Fruit fly (Drosophila melanogaster): ENCODE measurements around the gene Las.
A peak's percentile ranks its signal among the peaks of the same experiment; 100 is the strongest.

The Las gene

dm6 chr3L:20444815-20445519 lies 12.8 kb upstream of the Las start (continued):
- no peak for TF ChIP-seq Atf-2 (GFP tag; optimal IDR thresholded peaks at IDR 0.05)
- TF ChIP-seq Deaf1 (tag; optimal IDR thresholded peaks at IDR 0.05): peak; percentile 63
- peak; percentile 77 for TF ChIP-seq Hr3 (GFP tag; optimal IDR thresholded peaks at IDR 0.05)
- TF ChIP-seq CG17361 (GFP tag; IDR thresholded peaks at IDR 0.05): peak; percentile 92
- TF ChIP-seq Usf (GFP tag; optimal IDR thresholded peaks at IDR 0.05): peak; percentile 54
- TF ChIP-seq fd64A (GFP tag; optimal IDR thresholded peaks at IDR 0.05): peak; percentile 68
- TF ChIP-seq org-1 (GFP tag; optimal IDR thresholded peaks at IDR 0.05): peak; percentile 74
- TF ChIP-seq stc (GFP tag; IDR thresholded peaks at IDR 0.05): peak; percentile 91
- peak; percentile 89 for TF ChIP-seq sisA (GFP tag; IDR thresholded peaks at IDR 0.05)
- TF ChIP-seq CG6765 (GFP tag; optimal IDR thresholded peaks at IDR 0.05): peak; percentile 65
- peak; percentile 79 for TF ChIP-seq CG12104 (GFP tag; optimal IDR thresholded peaks at IDR 0.05)
- TF ChIP-seq CG13624 (GFP tag; optimal IDR thresholded peaks at IDR 0.05): peak; percentile 16
- no peak for TF ChIP-seq chinmo (GFP tag; IDR thresholded peaks at IDR 0.05; ENCODE audit: partially characterized antibody)
- TF ChIP-seq CrebB (tag; optimal IDR thresholded peaks at IDR 0.05): peak; percentile 69
- no peak for TF ChIP-seq her (GFP tag; optimal IDR thresholded peaks at IDR 0.05)
- TF ChIP-seq nerfin-1 (tag; optimal IDR thresholded peaks at IDR 0.05): peak; percentile 68
- peak; percentile 89 for TF ChIP-seq esg (GFP tag; conservative IDR thresholded peaks at IDR 0.05)
- TF ChIP-seq CG11456 (GFP tag; IDR thresholded peaks at IDR 0.05): peak; percentile 88
- peak; percentile 81 for TF ChIP-seq oc (tag; optimal IDR thresholded peaks at IDR 0.05)
- peak; percentile 75 for TF ChIP-seq croc (GFP tag; conservative IDR thresholded peaks at IDR 0.05)
- TF ChIP-seq MTF-1 (GFP tag; optimal IDR thresholded peaks at IDR 0.05; ENCODE audit: borderline replicate concordance): peak; percentile 75
- TF ChIP-seq Scr (GFP tag; IDR thresholded peaks at IDR 0.05; ENCODE audit: partially characterized antibody): 0 out of 2 replicates have a peak, but pooled peaks have one; percentile 9
- peak; percentile 32 for TF ChIP-seq HLH54F (GFP tag; optimal IDR thresholded peaks at IDR 0.05)
- TF ChIP-seq Doc2 (GFP tag; IDR thresholded peaks at IDR 0.05): peak; percentile 78; the same call in 1 of the 2 replicates
- no peak for TF ChIP-seq Opbp (GFP tag; IDR thresholded peaks at IDR 0.05; ENCODE audit: partially characterized antibody)
- peak; percentile 53 for TF ChIP-seq jing (GFP tag; optimal IDR thresholded peaks at IDR 0.05)
- TF ChIP-seq aop (GFP tag; IDR thresholded peaks at IDR 0.05): peak; percentile 76
- peak; percentile 68 for TF ChIP-seq gt (GFP tag; IDR thresholded peaks at IDR 0.05)
- peak; percentile 79 for TF ChIP-seq klu (GFP tag; IDR thresholded peaks at IDR 0.05)
- TF ChIP-seq CG3726 (GFP tag; IDR thresholded peaks at IDR 0.05): peak; percentile 74; the same call in 1 of the 3 replicates
- no peak for TF ChIP-seq ato (GFP tag; IDR thresholded peaks at IDR 0.05; ENCODE audit: partially characterized antibody)
- TF ChIP-seq CG17328 (GFP tag; IDR thresholded peaks at IDR 0.05): peak; percentile 94
- peak; percentile 24; the same call in 1 of the 2 replicates for TF ChIP-seq CG10321 (GFP tag; IDR thresholded peaks at IDR 0.05)
- TF ChIP-seq CoRest (tag; optimal IDR thresholded peaks at IDR 0.05): peak; percentile 85
- TF ChIP-seq ranshi (GFP tag; IDR thresholded peaks at IDR 0.05): peak; percentile 91
- no peak for TF ChIP-seq CG2129 (GFP tag; IDR thresholded peaks at IDR 0.05; ENCODE audit: partially characterized antibody)
- peak; percentile 82 for TF ChIP-seq CG9932 (GFP tag; IDR thresholded peaks at IDR 0.05)
- no peak for TF ChIP-seq CG8478 (optimal IDR thresholded peaks at IDR 0.05)
- peak; percentile 7 for TF ChIP-seq CG12744 (GFP tag; optimal IDR thresholded peaks at IDR 0.05)
- peak; percentile 24 to 89 for TF ChIP-seq dpn (GFP tag; optimal IDR thresholded peaks at IDR 0.05)
- TF ChIP-seq CG32532 (GFP tag; IDR thresholded peaks at IDR 0.05): peak; percentile 93
- no peak for TF ChIP-seq Hmx (GFP tag; optimal IDR thresholded peaks at IDR 0.05)
- no peak for TF ChIP-seq nerfin-2 (GFP tag; IDR thresholded peaks at IDR 0.05; ENCODE audit: partially characterized antibody)
- TF ChIP-seq CG18764 (GFP tag; optimal IDR thresholded peaks at IDR 0.05): peak; percentile 69
- TF ChIP-seq Hr51 (GFP tag; optimal IDR thresholded peaks at IDR 0.05): peak in 1 of 2 experiments; percentile 90
- TF ChIP-seq Adf1 (GFP tag; IDR thresholded peaks at IDR 0.05): peak; percentile 54
- TF ChIP-seq CG14014 (GFP tag; IDR thresholded peaks at IDR 0.05): peak; percentile 88
- TF ChIP-seq az2 (GFP tag; optimal IDR thresholded peaks at IDR 0.05): peak; percentile 83
- TF ChIP-seq odd (GFP tag; optimal IDR thresholded peaks at IDR 0.05): peak; percentile 74
- TF ChIP-seq zen2 (GFP tag; IDR thresholded peaks at IDR 0.05; ENCODE audit: partially characterized antibody): no peak

All from whole organism, embryonic.